Worm (Caenorhabditis elegans): ENCODE measurements around the gene F47F2.3.

F47F2.3 gene

DNA sequence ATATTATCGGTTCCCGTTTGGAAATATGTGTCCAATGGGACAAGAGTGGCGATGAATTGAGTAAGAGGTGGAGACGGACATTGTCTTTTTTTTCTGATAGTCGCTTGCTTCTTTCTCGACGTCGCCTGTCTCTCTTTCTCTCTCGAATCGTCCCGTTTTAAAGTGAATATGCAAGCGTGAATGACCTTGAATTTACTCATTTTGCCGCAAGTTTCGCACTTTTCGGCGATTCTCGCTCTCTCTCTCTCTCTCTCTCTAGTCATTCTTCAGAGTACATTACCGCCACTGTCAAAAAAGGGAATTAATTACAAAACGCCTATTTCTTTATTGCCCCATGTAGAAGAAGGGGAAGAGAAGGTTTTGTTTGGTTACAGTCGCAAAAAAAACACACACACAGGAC is 27.7 kb downstream of the F47F2.3 start:
- TF ChIP-seq snpc-4 (tag; optimal IDR thresholded peaks at IDR 0.05) (no peak), nhr-28 (tag; optimal IDR thresholded peaks at IDR 0.05) (no peak), nhr-237 (tag; optimal IDR thresholded peaks at IDR 0.05) (no peak), nhr-2 (tag; optimal IDR thresholded peaks at IDR 0.05) (no peak), unc-62 (GFP tag; optimal IDR thresholded peaks at IDR 0.05) (no peak), nhr-12 (tag; optimal IDR thresholded peaks at IDR 0.05) (no peak), ztf-11 (tag; optimal IDR thresholded peaks at IDR 0.05) (no peak), ces-1 (GFP tag; optimal IDR thresholded peaks at IDR 0.05) (no peak), mep-1 (tag; optimal IDR thresholded peaks at IDR 0.05) (no peak), nhr-76 (tag; optimal IDR thresholded peaks at IDR 0.05) (no peak), flh-1 (GFP tag; optimal IDR thresholded peaks at IDR 0.05) (no peak)

DNA sequence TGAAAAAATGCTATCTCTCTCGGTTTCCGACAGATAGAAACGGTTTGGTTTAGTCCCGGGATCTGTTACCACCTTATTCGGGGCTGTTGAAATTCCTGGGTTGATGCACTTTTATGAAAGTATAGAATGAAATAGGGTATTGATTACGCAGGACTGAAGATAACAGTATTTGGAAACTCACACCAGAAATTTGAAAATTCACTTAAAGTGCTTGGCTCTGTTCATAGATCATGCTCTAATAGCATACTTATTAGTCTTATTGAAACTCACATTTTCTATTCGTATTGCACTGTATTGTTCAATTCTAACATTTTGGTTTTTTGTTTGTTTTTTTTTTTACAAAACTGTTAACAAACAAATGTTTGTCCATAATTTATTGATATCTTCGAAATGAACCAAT is 29.3 kb downstream of the F47F2.3 start:
- TF ChIP-seq blmp-1 (tag; optimal IDR thresholded peaks at IDR 0.05) (no peak), nhr-76 (tag; optimal IDR thresholded peaks at IDR 0.05) (no peak), snpc-4 (tag; optimal IDR thresholded peaks at IDR 0.05) (no peak)

DNA sequence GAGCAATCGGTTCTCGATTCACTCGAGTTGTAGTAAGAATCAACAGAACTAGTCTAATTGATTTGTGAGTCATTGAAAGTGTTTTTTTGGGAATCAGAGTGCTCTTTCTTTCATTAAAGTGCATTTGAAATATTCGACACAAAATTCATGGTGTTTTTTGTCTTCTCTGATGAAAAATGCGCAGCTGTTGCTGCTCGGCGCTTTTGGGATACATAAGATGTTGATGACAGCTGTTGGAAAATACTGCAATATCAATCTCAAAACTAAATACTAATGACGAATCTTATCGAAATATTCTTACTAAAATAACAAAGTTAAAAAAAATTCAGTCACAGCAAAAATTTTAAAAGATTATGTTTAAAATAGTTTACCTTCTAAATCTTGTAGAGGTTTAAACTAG is 34.2 kb downstream of the F47F2.3 start:
- TF ChIP-seq ham-2 (GFP tag; optimal IDR thresholded peaks at IDR 0.05), result no peak
- TF ChIP-seq nhr-76 (tag; optimal IDR thresholded peaks at IDR 0.05), result no peak
- TF ChIP-seq unc-120 (tag; optimal IDR thresholded peaks at IDR 0.05; ENCODE audit: poor library complexity, severe bottlenecking), result peak; percentile 39
- peak; percentile 95 for TF ChIP-seq hlh-1 (tag; optimal IDR thresholded peaks at IDR 0.05)

DNA sequence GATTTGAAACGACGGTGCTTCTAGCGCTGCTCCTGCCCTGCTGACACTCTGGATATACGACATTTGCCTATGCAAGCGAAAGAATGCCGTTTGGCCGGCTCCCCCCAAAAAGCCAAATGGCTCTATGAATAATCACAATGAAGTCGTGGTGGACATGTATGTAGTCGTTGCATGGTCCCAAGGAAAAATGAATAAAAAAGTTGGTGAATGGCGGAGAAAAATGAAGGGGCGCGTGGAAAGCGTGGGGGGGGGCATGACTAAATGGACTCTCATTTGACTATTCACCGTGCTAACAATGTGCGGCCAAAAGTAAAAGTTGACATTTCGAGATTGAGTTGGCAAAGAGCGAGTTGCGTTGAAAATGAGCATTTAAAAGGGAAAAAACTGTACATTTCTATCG is 36.0 kb downstream of the F47F2.3 start:
- TF ChIP-seq elt-3 (tag; optimal IDR thresholded peaks at IDR 0.05), result no peak
- no peak for TF ChIP-seq ztf-11 (tag; optimal IDR thresholded peaks at IDR 0.05)

DNA sequence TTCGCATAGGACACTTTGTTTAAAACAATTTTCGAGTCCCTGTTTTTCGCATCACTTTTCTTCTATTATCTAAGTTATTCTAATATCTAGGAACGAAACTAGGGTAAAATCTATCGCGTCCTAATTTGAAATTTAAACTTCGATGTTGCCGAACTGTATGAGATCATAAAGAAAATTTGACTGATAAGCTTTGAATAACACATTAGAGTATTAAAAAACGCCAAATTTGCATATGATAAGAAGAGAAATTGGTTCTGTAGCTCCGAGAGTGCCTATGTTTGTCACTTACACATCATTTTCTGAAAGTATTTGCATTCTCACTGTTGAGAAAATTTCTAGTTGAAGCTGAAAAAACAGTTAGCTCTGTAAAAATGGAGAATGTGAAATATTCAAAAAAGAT is 37.1 kb downstream of the F47F2.3 start:
- no peak for TF ChIP-seq sem-2 (GFP tag; optimal IDR thresholded peaks at IDR 0.05)

DNA sequence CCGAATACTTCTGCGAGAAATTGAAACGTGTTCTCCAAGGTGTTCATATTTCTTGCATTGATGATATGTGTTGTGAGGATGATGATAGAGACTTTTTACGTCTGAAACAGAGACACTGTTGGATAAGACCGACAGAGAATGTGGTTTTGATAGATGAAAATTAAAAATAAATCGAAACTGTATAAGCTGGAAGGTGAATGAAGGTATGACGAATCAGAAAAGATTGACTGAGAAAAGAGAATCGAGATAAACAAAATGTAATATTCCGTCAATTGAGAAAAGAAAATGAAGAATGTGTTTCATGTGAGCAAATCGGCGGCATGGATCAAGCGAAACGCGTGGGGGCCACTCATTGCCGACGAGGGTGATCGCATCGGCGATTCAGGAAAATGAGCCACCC is 37.8 kb downstream of the F47F2.3 start, which contains the start of gene ceh-18:
TSS of gene ceh-18 (minus strand) at position 101 of the 400 bp plus-strand sequence.
- TF ChIP-seq sem-2 (GFP tag; optimal IDR thresholded peaks at IDR 0.05) (no peak), nhr-12 (tag; optimal IDR thresholded peaks at IDR 0.05) (no peak), pha-4 (tag; optimal IDR thresholded peaks at IDR 0.05) (no peak), ham-2 (GFP tag; optimal IDR thresholded peaks at IDR 0.05) (no peak), ceh-39 (tag; optimal IDR thresholded peaks at IDR 0.05) (no peak), lsy-2 (tag; optimal IDR thresholded peaks at IDR 0.05) (no peak)

DNA sequence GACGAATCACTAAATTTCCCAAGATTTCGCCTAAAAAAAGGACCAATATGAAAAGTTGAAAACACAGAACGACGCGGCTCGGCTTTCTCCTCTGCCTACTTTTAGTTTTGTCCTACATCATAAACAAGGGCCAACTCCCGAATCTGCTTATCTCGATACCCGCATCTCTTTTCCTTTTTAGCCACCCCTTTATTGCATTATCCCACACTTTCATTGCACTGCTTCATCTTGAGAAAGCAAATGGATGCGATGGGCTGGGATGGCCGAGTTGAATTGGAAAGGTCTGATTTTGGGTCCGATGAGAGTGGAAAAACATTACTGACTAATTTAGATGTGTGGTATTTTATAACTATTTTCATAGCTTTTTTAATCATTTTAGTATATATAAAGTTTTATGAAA is 39.8 kb downstream of the F47F2.3 start:
- TF ChIP-seq ces-1 (GFP tag; optimal IDR thresholded peaks at IDR 0.05) (peak; percentile 83), snpc-4 (tag; optimal IDR thresholded peaks at IDR 0.05) (no peak), mep-1 (tag; optimal IDR thresholded peaks at IDR 0.05) (no peak), ztf-11 (tag; optimal IDR thresholded peaks at IDR 0.05) (no peak), ceh-83 (GFP tag; optimal IDR thresholded peaks at IDR 0.05) (no peak)

DNA sequence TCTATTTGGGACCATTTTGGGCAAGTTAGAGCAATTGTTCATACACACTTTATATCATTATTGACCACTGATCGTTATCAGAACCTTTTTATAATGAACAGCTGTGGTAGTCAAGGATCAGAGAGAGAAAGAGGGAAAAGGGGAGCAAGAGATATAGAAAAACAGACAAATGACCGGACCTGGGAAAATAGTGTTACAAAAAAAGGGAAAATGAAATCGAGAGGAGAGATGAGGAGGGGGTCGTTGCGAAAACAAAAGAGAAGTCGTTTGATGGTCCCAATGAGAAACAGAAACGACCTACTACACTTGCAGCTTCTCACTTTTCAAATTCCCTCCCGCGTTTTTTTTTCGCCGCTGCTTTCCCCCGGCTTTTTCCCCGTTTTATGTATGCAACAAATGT is 41.6 kb downstream of the F47F2.3 start:
- TF ChIP-seq unc-120 (tag; optimal IDR thresholded peaks at IDR 0.05; ENCODE audit: poor library complexity, severe bottlenecking), result peak; percentile 87
- peak; percentile 33 for TF ChIP-seq unc-62 (GFP tag; optimal IDR thresholded peaks at IDR 0.05)
- TF ChIP-seq bed-3 (GFP tag; optimal IDR thresholded peaks at IDR 0.05), result no peak
- TF ChIP-seq hlh-1 (tag; optimal IDR thresholded peaks at IDR 0.05), result peak; percentile 49
- TF ChIP-seq unc-39 (tag; optimal IDR thresholded peaks at IDR 0.05), result no peak

Measured in whole organism, mixed stage, embryonic.